Fruit fly (Drosophila melanogaster) whole organism, prepupa: Measurements from ENCODE around the gene CG13062.

Experiments used
- Blimp-1 ChIP-seq: fragments of 200-800 bp; sonication (Bioruptor generic); optimal IDR thresholded peaks from 3 replicates; lab custom pipeline; 2017; ENCODE audit warnings: missing biosample characterization, missing genetic modification characterization, mild to moderate bottlenecking, moderate library complexity, missing genetic modification reagents
- CG10669 ChIP-seq: fragments of 200-800 bp; sonication (Bioruptor generic); optimal IDR thresholded peaks from 3 replicates; lab custom pipeline; 2018; ENCODE audit warnings: missing biosample characterization, mild to moderate bottlenecking, missing genetic modification characterization, moderate library complexity
- CG11294 ChIP-seq: fragments of 200-800 bp; sonication (Bioruptor generic); IDR thresholded peaks from 2 replicates; pipeline ENCODE4 v1.3.6; 2022; ENCODE audit warnings: missing biosample characterization, missing genetic modification characterization
- CG11762 ChIP-seq: fragments of 200-800 bp; sonication (Bioruptor generic); optimal IDR thresholded peaks from 3 replicates; lab custom pipeline; 2016; ENCODE audit warnings: missing biosample characterization, missing genetic modification characterization; ENCODE audit not compliant: insufficient read depth
- CG11902 ChIP-seq: fragments of 200-800 bp; sonication (Bioruptor generic); optimal IDR thresholded peaks from 3 replicates; lab custom pipeline; 2016; ENCODE audit warnings: missing biosample characterization, missing genetic modification characterization
- CG16779 ChIP-seq: fragments of 200-800 bp; sonication (Bioruptor generic); optimal IDR thresholded peaks from 3 replicates; lab custom pipeline; 2017; ENCODE audit warnings: missing biosample characterization, mild to moderate bottlenecking, missing genetic modification characterization
- CG3032 ChIP-seq: fragments of 200-800 bp; optimal IDR thresholded peaks from 2 replicates; lab custom pipeline; 2019; ENCODE audit warnings: missing biosample characterization, mild to moderate bottlenecking, missing genetic modification characterization, moderate library complexity
- CG32006 ChIP-seq: fragments of 200-800 bp; sonication (Bioruptor generic); optimal IDR thresholded peaks from 3 replicates; lab custom pipeline; 2017; ENCODE audit warnings: missing biosample characterization, mild to moderate bottlenecking, missing genetic modification characterization
- CG3919 ChIP-seq: fragments of 200-800 bp; sonication (Bioruptor generic); optimal IDR thresholded peaks from 3 replicates; lab custom pipeline; 2016; ENCODE audit warnings: missing biosample characterization, missing genetic modification characterization
- CG4318 ChIP-seq: fragments of 200-800 bp; sonication (Bioruptor generic); optimal IDR thresholded peaks from 3 replicates; lab custom pipeline; 2017; ENCODE audit warnings: missing biosample characterization, mild to moderate bottlenecking, missing genetic modification characterization
- CG6163 ChIP-seq: fragments of 200-800 bp; sonication (Bioruptor generic); IDR thresholded peaks from 3 replicates; pipeline ENCODE4 v1.3.6; 2022; ENCODE audit warnings: missing biosample characterization, missing genetic modification characterization
- CG6276 ChIP-seq: fragments of 200-800 bp; sonication (Bioruptor generic); optimal IDR thresholded peaks from 2 replicates; lab custom pipeline; 2017; ENCODE audit warnings: missing biosample characterization, mild to moderate bottlenecking, missing genetic modification characterization
- CG6808 ChIP-seq: fragments of 200-800 bp; sonication (Bioruptor generic); optimal IDR thresholded peaks from 3 replicates; lab custom pipeline; 2017; ENCODE audit warnings: missing biosample characterization, missing genetic modification characterization, mild to moderate bottlenecking, moderate library complexity, missing genetic modification reagents
- CG6854 ChIP-seq: fragments of 200-800 bp; sonication (Bioruptor generic); optimal IDR thresholded peaks from 2 replicates; lab custom pipeline; 2017; ENCODE audit warnings: missing biosample characterization, mild to moderate bottlenecking, missing genetic modification characterization
- CG8319 ChIP-seq: fragments of 200-800 bp; sonication (Bioruptor generic); optimal IDR thresholded peaks from 3 replicates; lab custom pipeline; 2016; ENCODE audit warnings: missing biosample characterization, missing genetic modification characterization
- CG8632 ChIP-seq: fragments of 200-800 bp; sonication (Bioruptor generic); optimal IDR thresholded peaks from 3 replicates; lab custom pipeline; 2016; ENCODE audit warnings: missing biosample characterization, missing genetic modification characterization
- Eip75B ChIP-seq: fragments of 200-800 bp; sonication (Bioruptor generic); optimal IDR thresholded peaks from 3 replicates; lab custom pipeline; 2016; ENCODE audit warnings: missing biosample characterization, missing genetic modification characterization
- Eip78C ChIP-seq: fragments of 200-800 bp; sonication (Bioruptor generic); peaks from one replicate; lab custom pipeline; 2016; ENCODE audit warnings: missing biosample characterization, missing genetic modification characterization
- Eip93F ChIP-seq: fragments of 200-800 bp; sonication (Bioruptor generic); optimal IDR thresholded peaks from 2 replicates; lab custom pipeline; 2016; ENCODE audit warnings: missing biosample characterization, mild to moderate bottlenecking, missing genetic modification characterization
- Hr38 ChIP-seq: sonication (Bioruptor generic); optimal IDR thresholded peaks from 2 replicates; lab custom pipeline; 2016; ENCODE audit warnings: missing biosample characterization, missing genetic modification characterization
- Hr39 ChIP-seq: fragments of 200-800 bp; sonication (Bioruptor generic); optimal IDR thresholded peaks from 2 replicates; lab custom pipeline; 2016; ENCODE audit warnings: missing biosample characterization, missing genetic modification characterization
- Hr4 ChIP-seq: fragments of 200-800 bp; sonication (Bioruptor generic); optimal IDR thresholded peaks from 3 replicates; lab custom pipeline; 2016; ENCODE audit warnings: missing biosample characterization, missing genetic modification characterization
- Met ChIP-seq: fragments of 200-800 bp; sonication (Bioruptor generic); optimal IDR thresholded peaks from 3 replicates; lab custom pipeline; 2016; ENCODE audit warnings: missing biosample characterization, missing genetic modification characterization
- OdsH ChIP-seq: fragments of 200-800 bp; sonication (Bioruptor generic); optimal IDR thresholded peaks from 3 replicates; lab custom pipeline; 2016; ENCODE audit warnings: missing biosample characterization, missing genetic modification characterization
- Smox ChIP-seq: fragments of 200-800 bp; sonication (Bioruptor generic); optimal IDR thresholded peaks from 3 replicates; lab custom pipeline; 2016; ENCODE audit warnings: missing biosample characterization, missing genetic modification characterization
- Sox102F ChIP-seq: fragments of 200-800 bp; sonication (Bioruptor generic); optimal IDR thresholded peaks from 2 replicates; lab custom pipeline; 2016; ENCODE audit warnings: missing biosample characterization, mild to moderate bottlenecking, missing genetic modification characterization
- Sox14 ChIP-seq: fragments of 200-800 bp; sonication (Bioruptor generic); optimal IDR thresholded peaks from 3 replicates; lab custom pipeline; 2016; ENCODE audit warnings: missing biosample characterization, missing genetic modification characterization
- achi ChIP-seq: fragments of 200-800 bp; sonication (Bioruptor generic); optimal IDR thresholded peaks from 3 replicates; lab custom pipeline; 2016; ENCODE audit warnings: missing biosample characterization, missing genetic modification characterization
- acj6 ChIP-seq: fragments of 200-800 bp; sonication (Bioruptor generic); optimal IDR thresholded peaks from 3 replicates; lab custom pipeline; 2016; ENCODE audit warnings: missing biosample characterization, missing genetic modification characterization
- dsx ChIP-seq: fragments of 200-800 bp; optimal IDR thresholded peaks from 3 replicates; lab custom pipeline; 2019; ENCODE audit warnings: missing biosample characterization, mild to moderate bottlenecking, missing genetic modification characterization, moderate library complexity; ENCODE audit not compliant: poor library complexity, severe bottlenecking
- fd59A ChIP-seq: fragments of 200-800 bp; sonication (Bioruptor generic); optimal IDR thresholded peaks from 2 replicates; lab custom pipeline; 2017; ENCODE audit warnings: missing biosample characterization, mild to moderate bottlenecking, missing genetic modification characterization, missing genetic modification reagents
- fkh ChIP-seq: fragments of 200-800 bp; sonication (Bioruptor generic); optimal IDR thresholded peaks from 3 replicates; lab custom pipeline; 2017; ENCODE audit warnings: missing biosample characterization, mild to moderate bottlenecking, missing genetic modification characterization, moderate library complexity
- lz ChIP-seq: fragments of 200-800 bp; sonication (Bioruptor generic); optimal IDR thresholded peaks from 3 replicates; lab custom pipeline; 2016; ENCODE audit warnings: missing biosample characterization, missing genetic modification characterization
- net ChIP-seq: fragments of 200-800 bp; sonication (Bioruptor generic); optimal IDR thresholded peaks from 3 replicates; lab custom pipeline; 2016; ENCODE audit warnings: missing biosample characterization, missing genetic modification characterization
- salr ChIP-seq, 2 experiments: fragments of 200-800 bp; sonication (Bioruptor generic); optimal IDR thresholded peaks; 3 replicates each; lab custom pipeline; 2016 to 2018; ENCODE audit warnings: missing biosample characterization in 2 of 2, missing genetic modification characterization in 2 of 2, mild to moderate bottlenecking in 1 of 2
- spab ChIP-seq: fragments of 200-800 bp; sonication (Bioruptor generic); optimal IDR thresholded peaks from 2 replicates; lab custom pipeline; 2017; ENCODE audit warnings: missing biosample characterization, mild to moderate bottlenecking, missing genetic modification characterization, missing genetic modification reagents
- ss ChIP-seq, 2 experiments: fragments of 200-800 bp; sonication (Bioruptor generic); optimal IDR thresholded peaks; 2 replicates in 1 of 2; 3 replicates in 1 of 2; lab custom pipeline; 2017 to 2018; ENCODE audit warnings: mild to moderate bottlenecking in 2 of 2, missing biosample characterization in 2 of 2, missing genetic modification characterization in 2 of 2, moderate library complexity in 1 of 2
- svp ChIP-seq: fragments of 200-800 bp; sonication (Bioruptor generic); peaks from one replicate; lab custom pipeline; 2016; ENCODE audit warnings: missing biosample characterization, missing genetic modification characterization
- vri ChIP-seq: fragments of 200-800 bp; sonication (Bioruptor generic); optimal IDR thresholded peaks from 3 replicates; lab custom pipeline; 2016; ENCODE audit warnings: missing biosample characterization, mild to moderate bottlenecking, missing genetic modification characterization

CG13062 gene

dm6 chr3L:16289067-16289466, 25.0 kb upstream of the CG13062 start (continued):
- TF ChIP-seq CG6276 (GFP tag; lab: Kevin White, UChicago), result no peak
- no peak for TF ChIP-seq CG3032 (tag; lab: Kevin White, UChicago)
- TF ChIP-seq CG6163, result 0 out of 3 replicates have a peak, but pooled peaks have one; percentile 45
- no peak for TF ChIP-seq CG6854
- TF ChIP-seq lz (GFP tag; lab: Kevin White, UChicago), result no peak
- no peak for TF ChIP-seq Sox14 (GFP tag; lab: Kevin White, UChicago)
- peak; percentile 30 for TF ChIP-seq acj6
- TF ChIP-seq vri (GFP tag; lab: Kevin White, UChicago), result no peak
- TF ChIP-seq CG11762 (GFP tag; lab: Kevin White, UChicago), result peak; percentile 15
- no peak for TF ChIP-seq Eip93F (GFP tag; lab: Kevin White, UChicago)
- peak; percentile 26 for TF ChIP-seq OdsH (GFP tag; lab: Kevin White, UChicago)
- TF ChIP-seq CG11294, result no peak
- no peak for TF ChIP-seq salr (GFP tag; optimal IDR thresholded peaks at IDR 0.05; lab: Kevin White, UChicago)
- TF ChIP-seq Hr4, result peak; percentile 18
- peak; percentile 25 for TF ChIP-seq CG32006
- no peak for TF ChIP-seq fkh (GFP tag; lab: Kevin White, UChicago)
- no peak for TF ChIP-seq Hr38 (GFP tag; lab: Kevin White, UChicago)
- peak; percentile 4 for TF ChIP-seq CG10669 (GFP tag; lab: Kevin White, UChicago)
- TF ChIP-seq Smox, result no peak
- TF ChIP-seq CG3919, result no peak
- no peak for TF ChIP-seq CG8632 (GFP tag; lab: Kevin White, UChicago)
- no peak for TF ChIP-seq Eip75B (GFP tag; lab: Kevin White, UChicago)
- TF ChIP-seq ss (GFP tag; optimal IDR thresholded peaks at IDR 0.05; lab: Kevin White, UChicago), result no peak
- TF ChIP-seq Met (GFP tag; lab: Kevin White, UChicago), result no peak
- no peak for TF ChIP-seq Sox102F (GFP tag; lab: Kevin White, UChicago)
- TF ChIP-seq Hr39, result no peak
- no peak for TF ChIP-seq net (GFP tag; lab: Kevin White, UChicago)
- no peak for TF ChIP-seq CG8319
- TF ChIP-seq spab (GFP tag; lab: Kevin White, UChicago), result peak; percentile 12
- no peak for TF ChIP-seq fd59A (GFP tag; lab: Kevin White, UChicago)
- TF ChIP-seq CG16779 (tag; lab: Kevin White, UChicago), result no peak
- peak; percentile 23 for TF ChIP-seq achi
- TF ChIP-seq CG11902 (GFP tag; lab: Kevin White, UChicago), result no peak
- peak; percentile 73 for TF ChIP-seq Eip78C (GFP tag; lab: Kevin White, UChicago)
- TF ChIP-seq svp (GFP tag; lab: Kevin White, UChicago), result no peak
- TF ChIP-seq Blimp-1 (GFP tag; lab: Kevin White, UChicago), result no peak

DNA sequence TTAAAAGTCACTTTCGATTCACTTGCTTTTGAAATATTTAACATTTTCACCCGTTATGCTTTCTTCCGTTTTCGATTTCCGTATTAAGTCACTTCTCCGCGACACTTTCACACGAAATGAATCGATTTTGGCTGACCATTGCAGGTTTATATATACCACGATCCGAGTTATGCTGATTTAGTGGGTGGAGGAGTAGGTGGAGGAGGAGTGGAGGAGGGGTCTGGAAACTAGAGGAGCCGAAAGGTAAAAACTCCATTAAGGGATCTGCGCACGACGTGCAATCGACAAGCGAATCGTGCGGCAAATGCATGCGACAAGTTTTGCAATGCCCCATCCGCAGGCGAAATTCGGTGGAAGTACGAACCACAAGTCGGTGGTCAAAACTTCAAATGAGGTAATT, 23.2 kb upstream of the CG13062 start, which contains the start of gene CG13045:
Gene CG13045 (minus strand): TSS at position 101 of the 400 bp plus-strand sequence.
- TF ChIP-seq CG3032 (tag; lab: Kevin White, UChicago) (no peak), Sox102F (GFP tag; lab: Kevin White, UChicago) (no peak), svp (GFP tag; lab: Kevin White, UChicago) (no peak), CG10669 (GFP tag; lab: Kevin White, UChicago) (no peak), CG6808 (GFP tag; lab: Kevin White, UChicago) (no peak), achi (no peak)
- TF ChIP-seq, all 60 proteins: peak for 0

- TF ChIP-seq CG6163 (0 out of 3 replicates have a peak, but pooled peaks have one; percentile 30), OdsH (GFP tag; lab: Kevin White, UChicago) (no peak), CG3919 (peak; percentile 22), dsx (GFP tag; lab: Kevin White, UChicago) (no peak), CG3032 (tag; lab: Kevin White, UChicago) (no peak), CG6854 (no peak), CG4318 (GFP tag; lab: Kevin White, UChicago) (no peak)
Measured at dm6 chr3L:16291678-16292077, 22.4 kb upstream of the CG13062 start.
